Fruit fly (Drosophila melanogaster): ENCODE measurements around the gene CG9609.

Gene CG9609

DNA sequence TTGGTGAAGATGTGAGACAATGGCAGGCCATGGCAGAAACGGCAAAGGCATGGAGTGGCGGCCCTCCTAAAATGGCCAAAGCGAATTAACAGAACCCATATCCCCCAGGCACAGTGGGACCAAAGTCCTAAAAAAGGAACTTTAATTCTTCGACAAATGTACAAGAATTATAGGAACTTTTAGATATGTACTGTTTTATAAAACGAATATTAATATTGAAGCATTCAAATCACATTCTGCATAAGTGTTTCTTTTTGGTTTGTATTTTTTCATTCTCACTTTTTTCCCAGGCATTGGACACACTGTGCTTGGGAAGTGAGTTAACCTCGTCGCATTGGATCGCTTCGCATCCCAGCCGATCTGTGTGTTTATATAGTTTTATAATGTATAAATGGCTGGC is 21.9 kb downstream of the CG9609 start (continued):
- TF ChIP-seq CG2129 (GFP tag; IDR thresholded peaks at IDR 0.05; ENCODE audit: partially characterized antibody) (no peak), CG8924 (tag; optimal IDR thresholded peaks at IDR 0.05) (no peak), gro (GFP tag; optimal IDR thresholded peaks at IDR 0.05) (no peak), cato (GFP tag; optimal IDR thresholded peaks at IDR 0.05; ENCODE audit: borderline replicate concordance) (no peak), CG3847 (GFP tag; IDR thresholded peaks at IDR 0.05) (no peak), H15 (GFP tag; IDR thresholded peaks at IDR 0.05) (no peak), vvl (GFP tag; IDR thresholded peaks at IDR 0.05) (no peak), corto (GFP tag; optimal IDR thresholded peaks at IDR 0.05) (no peak), sima (GFP tag; optimal IDR thresholded peaks at IDR 0.05) (no peak), nerfin-2 (GFP tag; IDR thresholded peaks at IDR 0.05; ENCODE audit: partially characterized antibody) (no peak), dmrt99B (tag; optimal IDR thresholded peaks at IDR 0.05) (peak; percentile 23), Chrac-16 (GFP tag; optimal IDR thresholded peaks at IDR 0.05) (no peak), nom (GFP tag; optimal IDR thresholded peaks at IDR 0.05) (no peak), Drgx (GFP tag; IDR thresholded peaks at IDR 0.05) (peak; percentile 32; the same call in 1 of the 2 replicates), CG7839 (tag; optimal IDR thresholded peaks at IDR 0.05) (peak; percentile 18), CG14667 (GFP tag; IDR thresholded peaks at IDR 0.05) (no peak), CG1602 (GFP tag; optimal IDR thresholded peaks at IDR 0.05) (no peak), slou (GFP tag; optimal IDR thresholded peaks at IDR 0.05) (no peak), gem (tag; optimal IDR thresholded peaks at IDR 0.05) (peak; percentile 12), h (optimal IDR thresholded peaks at IDR 0.05) (no peak), CG7987 (GFP tag; optimal IDR thresholded peaks at IDR 0.05) (no peak), maf-S (GFP tag; optimal IDR thresholded peaks at IDR 0.05) (no peak), sens (GFP tag) (peak; percentile 76), so (GFP tag; IDR thresholded peaks at IDR 0.05) (no peak), CG3726 (GFP tag; IDR thresholded peaks at IDR 0.05) (no peak), CG4707 (GFP tag; optimal IDR thresholded peaks at IDR 0.05) (no peak), CG6272 (GFP tag; IDR thresholded peaks at IDR 0.05) (no peak), gsb-n (tag; optimal IDR thresholded peaks at IDR 0.05) (no peak), Dref (GFP tag; IDR thresholded peaks at IDR 0.05) (no peak), CG2712 (tag; optimal IDR thresholded peaks at IDR 0.05) (peak; percentile 15), Ada2b (GFP tag; IDR thresholded peaks at IDR 0.05) (0 out of 2 replicates have a peak, but pooled peaks have one; percentile 21), dysf (GFP tag; IDR thresholded peaks at IDR 0.05) (peak; percentile 26; the same call in 1 of the 3 replicates), CG31441 (GFP tag; IDR thresholded peaks at IDR 0.05) (peak; percentile 35; the same call in 1 of the 2 replicates), CG6683 (GFP tag; optimal IDR thresholded peaks at IDR 0.05) (no peak), Vsx1 (GFP tag; optimal IDR thresholded peaks at IDR 0.05) (no peak), CG11723 (GFP tag; optimal IDR thresholded peaks at IDR 0.05) (no peak), CG3163 (GFP tag; optimal IDR thresholded peaks at IDR 0.05) (no peak), CG15269 (tag; optimal IDR thresholded peaks at IDR 0.05) (no peak), ewg (GFP tag; optimal IDR thresholded peaks at IDR 0.05) (no peak), Sin3A (optimal IDR thresholded peaks at IDR 0.05) (no peak), org-1 (GFP tag; optimal IDR thresholded peaks at IDR 0.05) (no peak), tx (GFP tag; optimal IDR thresholded peaks at IDR 0.05) (no peak), psq (GFP tag; optimal IDR thresholded peaks at IDR 0.05) (no peak), HmgZ (tag; optimal IDR thresholded peaks at IDR 0.05) (no peak), ato (GFP tag; IDR thresholded peaks at IDR 0.05; ENCODE audit: partially characterized antibody) (no peak)
